Worm (Caenorhabditis elegans): ENCODE data around the gene atx-2.

DNA sequence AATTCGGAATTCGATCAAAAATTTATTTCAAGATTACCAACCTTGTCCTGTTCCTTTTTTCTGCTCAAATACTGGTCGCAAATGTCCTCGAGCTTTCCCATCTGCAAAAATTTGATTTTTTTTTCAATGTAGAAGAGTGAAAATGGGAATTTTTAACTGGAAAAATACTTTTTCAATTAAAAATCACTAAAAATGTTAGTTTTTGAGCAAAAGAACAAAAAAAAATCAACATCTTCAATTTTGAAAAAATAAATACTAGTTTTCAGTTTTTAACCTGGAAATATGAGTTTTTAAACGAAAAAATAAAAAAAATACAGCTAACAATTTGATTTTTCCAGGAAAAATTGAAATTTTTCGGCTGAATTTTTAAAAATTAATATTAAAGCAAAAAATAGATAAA is 33.3 kb upstream of the atx-2 start, which contains the start of gene prp-3:
- no peak for TF ChIP-seq ama-1 (optimal IDR thresholded peaks at IDR 0.05)
- TF ChIP-seq F13C5.2 (tag; optimal IDR thresholded peaks at IDR 0.05): no peak
- no peak for TF ChIP-seq hmg-4 (GFP tag; optimal IDR thresholded peaks at IDR 0.05)

Data from whole organism, early embryonic.